Worm (Caenorhabditis elegans) whole organism, midembryonic: Measurements from ENCODE around the gene C14B9.10.
A peak's percentile ranks its signal among the peaks of the same experiment; 100 is the strongest.

Experiments used
- T22C8.4 ChIP-seq: fragments of 200-800 bp; sonication (Bioruptor generic); IDR thresholded peaks from 2 replicates; pipeline ENCODE4 v1.3.6; 2022; ENCODE audit warnings: missing genetic modification characterization, missing compliant biosample characterization
- flt-1 ChIP-seq: fragments of 200-800 bp; sonication (Bioruptor generic); IDR thresholded peaks from 2 replicates; pipeline ENCODE4 v1.3.6; 2022; ENCODE audit warnings: missing genetic modification characterization, missing compliant biosample characterization
- klf-2 ChIP-seq: fragments of 200-800 bp; sonication (Bioruptor generic); conservative IDR thresholded peaks from 2 replicates; pipeline ENCODE4 v1.3.6; 2022; ENCODE audit warnings: missing genetic modification reagents, missing genetic modification characterization, missing compliant biosample characterization
- med-1 ChIP-seq: sonication (generic microtip); optimal IDR thresholded peaks from 2 replicates; lab custom pipeline; 2017; ENCODE audit warnings: missing genetic modification characterization, mild to moderate bottlenecking, missing compliant biosample characterization, antibody characterized with exemption, missing genetic modification reagents; ENCODE audit not compliant: insufficient read depth
- tab-1 ChIP-seq: fragments of 200-800 bp; sonication (Bioruptor generic); IDR thresholded peaks from 2 replicates; pipeline ENCODE4 v1.3.6; 2022; ENCODE audit warnings: missing genetic modification characterization, missing compliant biosample characterization
- ztf-23 ChIP-seq: fragments of 200-800 bp; sonication (Bioruptor generic); IDR thresholded peaks from 2 replicates; pipeline ENCODE4 v1.3.6; 2022; ENCODE audit warnings: missing genetic modification reagents, missing genetic modification characterization, missing compliant biosample characterization
- ztf-29 ChIP-seq: fragments of 200-800 bp; sonication (Bioruptor generic); IDR thresholded peaks from 2 replicates; pipeline ENCODE4 v1.3.6; 2022; ENCODE audit warnings: missing genetic modification reagents, missing genetic modification characterization, missing compliant biosample characterization

ce11 chrIII:8109459-8110057 is 21.1 kb upstream of the C14B9.10 start:
- TF ChIP-seq flt-1 (GFP tag; lab: Robert Waterston, UW) (peak; percentile 94), klf-2 (GFP tag; lab: Robert Waterston, UW) (peak; percentile 75; the same call in 1 of the 2 replicates), med-1 (GFP tag; lab: Kevin White, UChicago) (peak; percentile 44), ztf-29 (GFP tag; lab: Robert Waterston, UW) (peak; percentile 77), tab-1 (GFP tag; lab: Robert Waterston, UW) (peak; percentile 89), T22C8.4 (GFP tag; lab: Robert Waterston, UW) (peak; percentile 83), ztf-23 (GFP tag; lab: Robert Waterston, UW) (peak; percentile 91)
